Worm (Caenorhabditis elegans) whole organism, L2 larva: ENCODE data around the gene D2062.13.

Experiments
- ZK546.5 ChIP-seq: sonication (generic microtip); optimal IDR thresholded peaks from 2 replicates; lab custom pipeline; 2017; ENCODE audit warnings: missing biosample characterization, missing genetic modification characterization
- aly-2 ChIP-seq: fragments of 150-350 bp; optimal IDR thresholded peaks from 2 replicates; lab custom pipeline; 2014; ENCODE audit warnings: missing biosample characterization, missing genetic modification characterization
- egl-27 ChIP-seq: sonication (generic microtip); optimal IDR thresholded peaks from 3 replicates; lab custom pipeline; 2017; ENCODE audit warnings: missing biosample characterization, missing genetic modification reagents, missing genetic modification characterization
- mdl-1 ChIP-seq, 2 experiments: fragments of 150-350 bp in 1 of 2; sonication (generic microtip) in 1 of 2; optimal IDR thresholded peaks; 2 replicates each; lab custom pipeline; 2017; ENCODE audit warnings: missing biosample characterization in 2 of 2, missing genetic modification characterization in 2 of 2
- unc-55 ChIP-seq: fragments of 150-350 bp; sonication (generic microtip); optimal IDR thresholded peaks from 3 replicates; lab custom pipeline; 2014; ENCODE audit warnings: missing biosample characterization, missing genetic modification reagents, missing genetic modification characterization
- ztf-11 ChIP-seq: sonication (generic microtip); optimal IDR thresholded peaks from 2 replicates; lab custom pipeline; 2017; ENCODE audit warnings: missing biosample characterization, missing genetic modification characterization

ce11 chrII:2622480-2622879 is 10.1 kb downstream of the D2062.13 start, which contains the start of gene D2062.5:
- TF ChIP-seq ztf-11 (tag; lab: Kevin White, UChicago) (no peak), aly-2 (tag; lab: Kevin White, UChicago) (no peak), ZK546.5 (tag; lab: Kevin White, UChicago) (no peak), egl-27 (tag; lab: Kevin White, UChicago) (no peak), unc-55 (no peak), mdl-1 (tag; optimal IDR thresholded peaks at IDR 0.05; lab: Kevin White, UChicago) (no peak)
